Worm (Caenorhabditis elegans): Measurements from ENCODE around the gene F09E5.11.

F09E5.11 gene

DNA sequence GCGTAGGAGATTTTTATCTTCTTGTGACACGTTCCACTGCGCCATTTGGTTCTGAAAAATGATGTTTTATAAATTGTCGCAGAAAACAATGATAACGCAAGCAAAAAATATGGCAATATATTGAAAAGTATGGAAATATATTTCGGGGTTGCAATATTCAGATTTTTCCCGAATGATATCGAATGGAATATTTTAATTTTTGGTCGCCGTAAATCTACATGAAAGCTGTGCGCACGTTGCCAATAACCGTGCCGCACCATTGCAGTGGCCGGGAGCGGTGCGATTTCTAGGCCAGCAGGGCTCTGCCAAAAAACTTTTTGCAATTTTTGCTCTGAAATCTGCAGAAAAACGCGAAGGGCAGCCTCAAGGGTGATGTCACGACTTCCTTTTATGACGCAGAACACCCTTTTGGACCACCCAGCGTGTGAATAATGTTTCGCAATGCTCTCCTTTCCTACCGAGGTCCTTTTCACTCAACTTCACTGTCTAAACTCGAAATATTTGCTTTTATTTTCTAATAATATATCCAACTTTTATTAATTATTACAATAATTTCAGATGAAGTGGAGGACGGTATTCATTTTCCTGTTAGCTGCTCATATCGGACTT lies at the start of gene F09E5.11, which contains the start of gene bmy-1:
Gene F09E5.11, minus strand, starts transcription at position 51 of the 609 bp plus-strand sequence.
Gene bmy-1, plus strand, starts transcription at position 559 of the 609 bp plus-strand sequence.
- TF ChIP-seq C17E4.6 (GFP tag; IDR thresholded peaks at IDR 0.05) (0 out of 2 replicates have a peak, but pooled peaks have one; percentile 30), pbrm-1 (GFP tag; IDR thresholded peaks at IDR 0.05) (peak; percentile 84), tlf-1 (GFP tag; optimal IDR thresholded peaks at IDR 0.05) (peak; percentile 61), zim-3 (tag; optimal IDR thresholded peaks at IDR 0.05) (no peak), snpc-1.1 (tag; optimal IDR thresholded peaks at IDR 0.05; ENCODE audit: insufficient read depth) (peak; percentile 23), ceh-91 (GFP tag; IDR thresholded peaks at IDR 0.05) (peak; percentile 68), F10E7.11 (tag; optimal IDR thresholded peaks at IDR 0.05) (no peak), tbp1 (GFP tag; optimal IDR thresholded peaks at IDR 0.05) (peak; percentile 64), let-607 (tag; optimal IDR thresholded peaks at IDR 0.05) (peak in 1 of 2 experiments; percentile 45), him-1 (tag; optimal IDR thresholded peaks at IDR 0.05) (no peak), xnd-1 (tag; optimal IDR thresholded peaks at IDR 0.05) (no peak), ztf-28 (GFP tag; IDR thresholded peaks at IDR 0.05) (peak; percentile 77), madf-3 (GFP tag; IDR thresholded peaks at IDR 0.05) (peak; percentile 87; the same call in 1 of the 2 replicates), sea-2 (GFP tag; IDR thresholded peaks at IDR 0.05) (no peak), ceh-79 (tag; optimal IDR thresholded peaks at IDR 0.05) (no peak), bed-1 (GFP tag; IDR thresholded peaks at IDR 0.05) (0 out of 2 replicates have a peak, but pooled peaks have one; percentile 73), fkh-3 (tag; optimal IDR thresholded peaks at IDR 0.05) (no peak), rec-8 (tag; optimal IDR thresholded peaks at IDR 0.05) (peak in 1 of 2 experiments; percentile 60), B0261.1 (tag; optimal IDR thresholded peaks at IDR 0.05) (peak; percentile 26), Y67H2A.10 (GFP tag; conservative IDR thresholded peaks at IDR 0.05) (peak; percentile 86), hmg-20 (GFP tag; IDR thresholded peaks at IDR 0.05) (peak; percentile 69; the same call in 1 of the 2 replicates), ceh-27 (GFP tag; optimal IDR thresholded peaks at IDR 0.05) (peak; percentile 91), F39B2.1 (GFP tag; IDR thresholded peaks at IDR 0.05) (no peak), T26A5.8 (tag; optimal IDR thresholded peaks at IDR 0.05) (no peak), F55B11.4 (tag; optimal IDR thresholded peaks at IDR 0.05; ENCODE audit: borderline replicate concordance, insufficient read depth) (no peak), atf-7 (tag; optimal IDR thresholded peaks at IDR 0.05) (peak; percentile 81), sptf-2 (GFP tag; optimal IDR thresholded peaks at IDR 0.05) (peak; percentile 63), hrde-1 (tag; optimal IDR thresholded peaks at IDR 0.05; ENCODE audit: borderline replicate concordance) (no peak), T07F8.4 (tag; optimal IDR thresholded peaks at IDR 0.05) (no peak), snpc-4 (GFP tag; optimal IDR thresholded peaks at IDR 0.05) (peak; percentile 29), snpc-4 (tag; optimal IDR thresholded peaks at IDR 0.05) (peak in 3 of 4 experiments; percentile 44 to 66 (median 63)), snpc-1.3 (tag; optimal IDR thresholded peaks at IDR 0.05; ENCODE audit: insufficient read depth) (no peak), egl-44 (GFP tag; IDR thresholded peaks at IDR 0.05) (peak; percentile 72; the same call in 1 of the 2 replicates), dox-1 (GFP tag; IDR thresholded peaks at IDR 0.05) (peak; percentile 96), ztf-22 (GFP tag; optimal IDR thresholded peaks at IDR 0.05) (no peak), attf-5 (GFP tag; optimal IDR thresholded peaks at IDR 0.05) (peak; percentile 97), F57A8.1 (GFP tag; optimal IDR thresholded peaks at IDR 0.05) (no peak), C06A6.2 (GFP tag; conservative IDR thresholded peaks at IDR 0.05) (peak; percentile 93), F37B4.10 (GFP tag; IDR thresholded peaks at IDR 0.05) (no peak), aptf-2 (GFP tag; conservative IDR thresholded peaks at IDR 0.05) (peak; percentile 83), D2030.7 (GFP tag; IDR thresholded peaks at IDR 0.05) (peak; percentile 79), nfya-1 (tag; optimal IDR thresholded peaks at IDR 0.05; ENCODE audit: borderline replicate concordance, insufficient read depth) (no peak), athp-1 (tag; optimal IDR thresholded peaks at IDR 0.05) (peak; percentile 73), nhr-179 (tag; optimal IDR thresholded peaks at IDR 0.05) (no peak), snpc-3.4 (tag; optimal IDR thresholded peaks at IDR 0.05) (no peak), Y95B8A.8 (GFP tag; IDR thresholded peaks at IDR 0.05) (0 out of 2 replicates have a peak, but pooled peaks have one; percentile 48)

All from whole organism, young adult.